Worm (Caenorhabditis elegans) whole organism, L2 larva: ENCODE data around the gene fbxb-111.

Source experiments
- C34F6.9 ChIP-seq: fragments of 150-350 bp; optimal IDR thresholded peaks from 2 replicates; lab custom pipeline; 2014; ENCODE audit warnings: missing biosample characterization, missing genetic modification characterization
- F13H6.1 ChIP-seq: sonication (generic microtip); optimal IDR thresholded peaks from 2 replicates; lab custom pipeline; 2016; ENCODE audit warnings: missing genetic modification characterization, missing compliant biosample characterization
- R02D3.7 ChIP-seq: fragments of 150-350 bp; optimal IDR thresholded peaks from 2 replicates; lab custom pipeline; 2014; ENCODE audit warnings: missing biosample characterization, missing genetic modification characterization
- Y55F3AM.14 ChIP-seq: fragments of 200-800 bp; sonication (Bioruptor generic); optimal IDR thresholded peaks from 2 replicates; lab custom pipeline; 2018; ENCODE audit warnings: mild to moderate bottlenecking, missing genetic modification characterization, missing compliant biosample characterization
- ZK546.5 ChIP-seq: sonication (generic microtip); optimal IDR thresholded peaks from 2 replicates; lab custom pipeline; 2017; ENCODE audit warnings: missing biosample characterization, missing genetic modification characterization
- alr-1 ChIP-seq: fragments of 150-350 bp; optimal IDR thresholded peaks from 2 replicates; lab custom pipeline; 2014; ENCODE audit warnings: missing biosample characterization, missing genetic modification characterization
- aly-2 ChIP-seq: fragments of 150-350 bp; optimal IDR thresholded peaks from 2 replicates; lab custom pipeline; 2014; ENCODE audit warnings: missing biosample characterization, missing genetic modification characterization
- ama-1 ChIP-seq: fragments of 150-350 bp; optimal IDR thresholded peaks from 2 replicates; lab custom pipeline; 2018; ENCODE audit warnings: inconsistent platforms
- blmp-1 ChIP-seq: sonication (generic microtip); optimal IDR thresholded peaks from 2 replicates; lab custom pipeline; 2017; ENCODE audit warnings: missing genetic modification characterization, mild to moderate bottlenecking, missing compliant biosample characterization, antibody characterized with exemption, moderate library complexity; ENCODE audit not compliant: insufficient read depth
- ceh-16 ChIP-seq: fragments of 150-350 bp; optimal IDR thresholded peaks from 2 replicates; lab custom pipeline; 2014; ENCODE audit warnings: missing biosample characterization, missing genetic modification characterization
- crh-2 ChIP-seq: sonication (generic microtip); optimal IDR thresholded peaks from 2 replicates; lab custom pipeline; 2017; ENCODE audit warnings: missing biosample characterization, missing genetic modification characterization
- dmd-4 ChIP-seq: sonication (generic microtip); optimal IDR thresholded peaks from 2 replicates; lab custom pipeline; 2017; ENCODE audit warnings: missing biosample characterization, missing genetic modification characterization
- elt-1 ChIP-seq: fragments of 150-350 bp; optimal IDR thresholded peaks from 2 replicates; lab custom pipeline; 2014; ENCODE audit warnings: missing biosample characterization, missing genetic modification characterization
- elt-3 ChIP-seq: sonication (generic microtip); optimal IDR thresholded peaks from 2 replicates; lab custom pipeline; 2017; ENCODE audit warnings: missing biosample characterization, missing genetic modification characterization
- fos-1 ChIP-seq: fragments of 150-350 bp; optimal IDR thresholded peaks from 2 replicates; lab custom pipeline; 2014; ENCODE audit warnings: missing biosample characterization, missing genetic modification characterization
- gmeb-1 ChIP-seq: fragments of 150-350 bp; optimal IDR thresholded peaks from 2 replicates; lab custom pipeline; 2014; ENCODE audit warnings: missing biosample characterization, missing genetic modification characterization
- lin-11 ChIP-seq: fragments of 150-350 bp; sonication (generic microtip); optimal IDR thresholded peaks from 2 replicates; lab custom pipeline; 2014; ENCODE audit warnings: missing biosample characterization, missing genetic modification characterization, inconsistent platforms, mixed read lengths
- lin-13 ChIP-seq: fragments of 150-350 bp; optimal IDR thresholded peaks from 2 replicates; lab custom pipeline; 2014; ENCODE audit warnings: missing biosample characterization, missing genetic modification reagents, missing genetic modification characterization
- lsy-2 ChIP-seq, 2 experiments: fragments of 150-350 bp in 1 of 2; sonication (generic microtip) in 1 of 2; optimal IDR thresholded peaks; 2 replicates each; lab custom pipeline; 2014 to 2017; ENCODE audit warnings: missing biosample characterization in 2 of 2, missing genetic modification characterization in 2 of 2
- mab-5 ChIP-seq: fragments of 150-350 bp; optimal IDR thresholded peaks from 2 replicates; lab custom pipeline; 2014; ENCODE audit warnings: missing biosample characterization, missing genetic modification characterization
- mbf-1 ChIP-seq: sonication (generic microtip); optimal IDR thresholded peaks from 2 replicates; lab custom pipeline; 2017; ENCODE audit warnings: missing biosample characterization, missing genetic modification characterization
- mdl-1 ChIP-seq, 2 experiments: fragments of 150-350 bp in 1 of 2; sonication (generic microtip) in 1 of 2; optimal IDR thresholded peaks; 2 replicates each; lab custom pipeline; 2017; ENCODE audit warnings: missing biosample characterization in 2 of 2, missing genetic modification characterization in 2 of 2
- nhr-10 ChIP-seq: sonication (generic microtip); optimal IDR thresholded peaks from 2 replicates; lab custom pipeline; 2017; ENCODE audit warnings: missing biosample characterization, missing genetic modification characterization
- nhr-11 ChIP-seq: fragments of 150-350 bp; optimal IDR thresholded peaks from 2 replicates; lab custom pipeline; 2014; ENCODE audit warnings: missing biosample characterization, missing genetic modification characterization
- nhr-12 ChIP-seq: fragments of 150-350 bp; optimal IDR thresholded peaks from 2 replicates; lab custom pipeline; 2014; ENCODE audit warnings: missing biosample characterization, missing genetic modification characterization
- nhr-129 ChIP-seq: fragments of 150-350 bp; optimal IDR thresholded peaks from 2 replicates; lab custom pipeline; 2014; ENCODE audit warnings: missing biosample characterization, missing genetic modification characterization
- nhr-21 ChIP-seq: fragments of 150-350 bp; optimal IDR thresholded peaks from 2 replicates; lab custom pipeline; 2014; ENCODE audit warnings: missing biosample characterization, missing genetic modification characterization
- nhr-23 ChIP-seq: fragments of 150-350 bp; optimal IDR thresholded peaks from 2 replicates; lab custom pipeline; 2014; ENCODE audit warnings: missing biosample characterization, missing genetic modification reagents, missing genetic modification characterization
- nhr-237 ChIP-seq: fragments of 150-350 bp; optimal IDR thresholded peaks from 2 replicates; lab custom pipeline; 2014; ENCODE audit warnings: missing biosample characterization, missing genetic modification characterization
- nhr-25 ChIP-seq: fragments of 150-350 bp; sonication (generic microtip); optimal IDR thresholded peaks from 3 replicates; lab custom pipeline; 2014; ENCODE audit warnings: missing biosample characterization, missing genetic modification characterization
- peb-1 ChIP-seq: fragments of 150-350 bp; optimal IDR thresholded peaks from 2 replicates; lab custom pipeline; 2014; ENCODE audit warnings: missing biosample characterization, missing genetic modification characterization
- sem-4 ChIP-seq: fragments of 150-350 bp; optimal IDR thresholded peaks from 2 replicates; lab custom pipeline; 2014; ENCODE audit warnings: missing biosample characterization, missing genetic modification reagents, missing genetic modification characterization
- skn-1 ChIP-seq: sonication (generic microtip); optimal IDR thresholded peaks from 2 replicates; lab custom pipeline; 2017; ENCODE audit warnings: missing biosample characterization, missing genetic modification characterization
- sma-3 ChIP-seq: sonication (generic microtip); optimal IDR thresholded peaks from 2 replicates; lab custom pipeline; 2016; ENCODE audit warnings: missing genetic modification reagents, missing genetic modification characterization, missing compliant biosample characterization
- sma-9 ChIP-seq, 2 experiments: fragments of 150-350 bp in 1 of 2; sonication (generic microtip) in 1 of 2; optimal IDR thresholded peaks; 2 replicates each; lab custom pipeline; 2014 to 2016; ENCODE audit warnings: missing genetic modification characterization in 2 of 2, mild to moderate bottlenecking in 1 of 2, missing biosample characterization in 1 of 2, missing compliant biosample characterization in 1 of 2, missing genetic modification reagents in 1 of 2, moderate library complexity in 1 of 2
- snpc-4 ChIP-seq: fragments of 150-350 bp; optimal IDR thresholded peaks from 2 replicates; lab custom pipeline; 2014; ENCODE audit warnings: missing biosample characterization, missing genetic modification characterization
- unc-39 ChIP-seq: fragments of 150-350 bp; optimal IDR thresholded peaks from 2 replicates; lab custom pipeline; 2014; ENCODE audit warnings: missing biosample characterization, missing genetic modification characterization
- unc-55 ChIP-seq: fragments of 150-350 bp; sonication (generic microtip); optimal IDR thresholded peaks from 3 replicates; lab custom pipeline; 2014; ENCODE audit warnings: missing biosample characterization, missing genetic modification reagents, missing genetic modification characterization
- unc-62 ChIP-seq: fragments of 150-350 bp; optimal IDR thresholded peaks from 2 replicates; lab custom pipeline; 2014; ENCODE audit warnings: missing biosample characterization, missing genetic modification reagents, missing genetic modification characterization
- zag-1 ChIP-seq: fragments of 150-350 bp; optimal IDR thresholded peaks from 2 replicates; lab custom pipeline; 2014; ENCODE audit warnings: missing biosample characterization, missing genetic modification characterization
- ztf-1 ChIP-seq: fragments of 200-800 bp; sonication (Bioruptor generic); conservative IDR thresholded peaks from 2 replicates; pipeline ENCODE4 v1.3.6; 2022; ENCODE audit warnings: missing genetic modification characterization, missing compliant biosample characterization

The fbxb-111 gene

DNA sequence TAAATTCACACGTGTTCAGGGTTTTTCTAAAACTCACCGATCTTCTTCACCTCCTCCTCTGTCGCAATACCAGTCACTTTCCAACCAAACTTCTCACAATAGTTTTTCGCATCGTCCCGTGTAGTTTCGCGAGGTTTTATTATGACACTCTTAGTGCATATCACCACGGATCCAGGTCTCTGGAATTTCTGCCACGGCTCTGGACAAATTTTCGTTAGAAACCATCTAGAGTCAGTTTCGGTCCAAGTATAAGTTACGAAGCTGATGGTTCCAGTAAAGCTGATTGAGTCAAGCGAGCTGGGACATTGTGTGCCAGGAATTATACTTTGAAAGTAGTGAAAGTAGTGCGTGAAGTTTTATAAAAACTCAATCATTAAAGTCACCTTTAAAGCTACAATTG, 18.5 kb downstream of the fbxb-111 start:
- TF ChIP-seq sem-4 (tag; lab: Kevin White, UChicago) = no peak
- no peak for TF ChIP-seq mdl-1 (tag; optimal IDR thresholded peaks at IDR 0.05; lab: Kevin White, UChicago)
- no peak for TF ChIP-seq nhr-10 (tag; lab: Kevin White, UChicago)
- TF ChIP-seq C34F6.9 (tag; lab: Kevin White, UChicago) = no peak
- TF ChIP-seq nhr-129 (tag; lab: Kevin White, UChicago) = no peak
- no peak for TF ChIP-seq lin-11
- TF ChIP-seq peb-1 (tag; lab: Kevin White, UChicago) = no peak
- no peak for TF ChIP-seq R02D3.7
- no peak for TF ChIP-seq nhr-237 (tag; lab: Kevin White, UChicago)
- TF ChIP-seq sma-3 (GFP tag; lab: Kevin White, UChicago) = no peak

DNA sequence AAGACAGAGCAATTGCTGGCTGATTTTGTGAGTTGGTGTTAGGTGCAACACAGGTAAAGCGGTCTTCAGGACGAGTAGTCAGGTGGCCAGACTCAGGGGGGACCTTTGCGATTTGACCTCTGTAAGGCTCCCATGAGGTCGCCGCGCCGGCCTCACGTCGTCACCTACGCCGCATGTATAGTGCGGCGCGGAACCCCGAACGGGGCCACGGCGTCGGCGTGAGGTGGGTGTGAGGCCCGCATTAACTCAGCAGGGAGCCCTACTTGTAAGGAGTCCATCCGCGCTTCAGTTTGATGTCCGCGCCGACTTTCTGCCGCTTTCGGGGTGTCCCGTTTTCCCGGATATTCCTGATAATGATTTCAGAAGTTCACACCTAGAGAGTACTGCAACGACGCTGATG, 20.2 kb downstream of the fbxb-111 start:
- TF ChIP-seq lin-13 (GFP tag; lab: Kevin White, UChicago) (no peak), elt-3 (no peak), ama-1 (lab: Kevin White, UChicago) (no peak), C34F6.9 (tag; lab: Kevin White, UChicago) (no peak), ceh-16 (tag; lab: Kevin White, UChicago) (no peak), mbf-1 (no peak), ZK546.5 (no peak), nhr-21 (tag; lab: Kevin White, UChicago) (no peak), dmd-4 (tag; lab: Kevin White, UChicago) (no peak), unc-39 (no peak), nhr-129 (tag; lab: Kevin White, UChicago) (no peak)
- TF ChIP-seq, all 48 proteins: peak for 0

DNA sequence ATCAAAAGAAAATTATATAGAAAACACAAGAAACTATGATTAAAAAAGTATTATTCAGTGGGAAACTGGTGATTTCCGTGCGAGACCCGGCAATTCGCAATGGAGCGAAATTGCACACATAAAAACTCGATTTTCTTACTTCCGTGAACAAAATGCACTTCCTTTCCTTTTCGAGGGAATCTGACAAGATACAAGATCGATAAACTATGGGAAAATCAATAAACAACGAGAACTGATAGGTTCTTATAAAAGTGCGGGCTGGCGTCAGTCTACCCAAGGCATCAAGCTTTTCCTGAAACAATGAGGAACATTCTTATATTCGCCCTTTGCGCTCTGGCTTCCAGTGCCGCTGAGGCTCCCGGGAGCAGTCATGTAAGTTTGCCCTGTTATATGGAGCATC, 21.8 kb downstream of the fbxb-111 start, which contains the start of gene F29A7.3:
TSS of gene F29A7.3 (plus strand) at position 301 of the 400 bp plus-strand sequence.
- no peak for TF ChIP-seq ztf-1 (GFP tag; lab: Robert Waterston, UW)

DNA sequence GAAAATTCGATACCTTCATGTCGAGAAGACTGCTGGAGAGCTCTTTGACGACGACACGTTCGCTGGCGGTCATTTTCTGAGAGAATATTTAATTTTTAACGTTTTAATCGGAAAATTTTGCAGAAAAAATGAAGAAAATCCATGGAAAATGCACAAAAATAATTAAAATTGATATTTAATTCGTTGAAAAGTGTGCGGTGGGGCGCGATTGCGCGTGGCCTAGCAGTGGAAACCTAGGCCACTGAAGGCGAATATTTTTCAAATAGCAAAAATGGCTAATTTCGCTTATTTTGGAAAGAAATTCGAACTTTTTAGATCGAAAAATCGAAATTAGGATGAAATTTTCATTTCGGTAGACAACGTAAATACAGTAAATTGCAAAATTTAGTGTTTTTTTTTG, 22.3 kb downstream of the fbxb-111 start, which contains the start of gene F29A7.6:
TSS of gene F29A7.6 (minus strand) at position 76 of the 400 bp plus-strand sequence.
- TF ChIP-seq lin-11 (no peak), elt-3 (no peak), nhr-129 (tag; lab: Kevin White, UChicago) (peak; percentile 1), mbf-1 (no peak), Y55F3AM.14 (GFP tag; lab: Kevin White, UChicago) (no peak), nhr-25 (tag; lab: Kevin White, UChicago) (no peak), unc-55 (GFP tag; lab: Kevin White, UChicago) (peak; percentile 57), elt-1 (tag; lab: Kevin White, UChicago) (no peak), lsy-2 (tag; optimal IDR thresholded peaks at IDR 0.05; lab: Kevin White, UChicago) (peak in 1 of 2 experiments; percentile 49), nhr-12 (tag; lab: Kevin White, UChicago) (no peak), peb-1 (tag; lab: Kevin White, UChicago) (no peak), ceh-16 (tag; lab: Kevin White, UChicago) (no peak), sma-9 (GFP tag; optimal IDR thresholded peaks at IDR 0.05; lab: Kevin White, UChicago) (peak; percentile 66), sma-9 (tag; optimal IDR thresholded peaks at IDR 0.05; lab: Kevin White, UChicago) (no peak), snpc-4 (tag; lab: Kevin White, UChicago) (no peak), lin-13 (GFP tag; lab: Kevin White, UChicago) (no peak), R02D3.7 (no peak), gmeb-1 (tag; lab: Kevin White, UChicago) (peak; percentile 65), ama-1 (lab: Kevin White, UChicago) (no peak), crh-2 (peak; percentile 32), sma-3 (GFP tag; lab: Kevin White, UChicago) (peak; percentile 66), aly-2 (tag; lab: Kevin White, UChicago) (no peak), blmp-1 (no peak), dmd-4 (tag; lab: Kevin White, UChicago) (no peak), nhr-11 (tag; lab: Kevin White, UChicago) (no peak), C34F6.9 (tag; lab: Kevin White, UChicago) (peak; percentile 79), nhr-10 (tag; lab: Kevin White, UChicago) (no peak), fos-1 (tag; lab: Kevin White, UChicago) (no peak), F13H6.1 (tag; lab: Kevin White, UChicago) (peak; percentile 67), unc-62 (no peak), mab-5 (tag; lab: Kevin White, UChicago) (peak; percentile 3), alr-1 (tag; lab: Kevin White, UChicago) (no peak), skn-1 (tag; lab: Kevin White, UChicago) (no peak), zag-1 (tag; lab: Kevin White, UChicago) (no peak), unc-39 (no peak), nhr-237 (tag; lab: Kevin White, UChicago) (no peak), sem-4 (tag; lab: Kevin White, UChicago) (no peak), nhr-23 (tag; lab: Kevin White, UChicago) (no peak)
